Fruit fly (Drosophila melanogaster): ENCODE results near the gene santa-maria.

The santa-maria gene

dm6 chr2L:7495987-7496503 is 45.0 kb upstream of the santa-maria start, which contains the start of gene Ziz (continued):
- TF ChIP-seq bbx (GFP tag; IDR thresholded peaks at IDR 0.05; ENCODE audit: partially characterized antibody), result peak; percentile 81
- no peak for TF ChIP-seq CG8944 (GFP tag; optimal IDR thresholded peaks at IDR 0.05)
- TF ChIP-seq CG11723 (GFP tag; optimal IDR thresholded peaks at IDR 0.05), result peak; percentile 29
- TF ChIP-seq Ets65A (GFP tag), result peak; percentile 82
- TF ChIP-seq CrebB (tag; optimal IDR thresholded peaks at IDR 0.05), result peak; percentile 34
- TF ChIP-seq Mes4 (GFP tag; optimal IDR thresholded peaks at IDR 0.05), result no peak
- peak in 1 of 2 experiments; percentile 6 for TF ChIP-seq tll (GFP tag; optimal IDR thresholded peaks at IDR 0.05)
- no peak for TF ChIP-seq Oli (tag; optimal IDR thresholded peaks at IDR 0.05)
- TF ChIP-seq br (optimal IDR thresholded peaks at IDR 0.05), result no peak
- TF ChIP-seq ci (GFP tag; IDR thresholded peaks at IDR 0.05), result peak; percentile 79; the same call in 2 of the 3 replicates
- TF ChIP-seq CG1602 (GFP tag; optimal IDR thresholded peaks at IDR 0.05), result no peak
- no peak for TF ChIP-seq Nf-YA (GFP tag; IDR thresholded peaks at IDR 0.05)
- TF ChIP-seq Vsx1 (GFP tag; optimal IDR thresholded peaks at IDR 0.05), result no peak
- peak; percentile 19 for TF ChIP-seq CG9609 (GFP tag; optimal IDR thresholded peaks at IDR 0.05)
- peak; percentile 70; the same call in 2 of the 3 replicates for TF ChIP-seq so (GFP tag; IDR thresholded peaks at IDR 0.05)
- TF ChIP-seq CG13123 (GFP tag; optimal IDR thresholded peaks at IDR 0.05), result no peak
- TF ChIP-seq CG17612 (GFP tag; IDR thresholded peaks at IDR 0.05), result no peak
- TF ChIP-seq CG32532 (GFP tag; IDR thresholded peaks at IDR 0.05), result peak; percentile 54
- peak; percentile 63; the same call in 1 of the 2 replicates for TF ChIP-seq CG42726 (GFP tag; IDR thresholded peaks at IDR 0.05; ENCODE audit: partially characterized antibody)
- peak; percentile 83; the same call in 1 of the 2 replicates for TF ChIP-seq rib (GFP tag; IDR thresholded peaks at IDR 0.05)
- TF ChIP-seq Hmx (GFP tag; optimal IDR thresholded peaks at IDR 0.05), result no peak
- TF ChIP-seq Nf-YC (tag; optimal IDR thresholded peaks at IDR 0.05), result peak; percentile 58
- no peak for TF ChIP-seq Trl (optimal IDR thresholded peaks at IDR 0.05)
- TF ChIP-seq Trl (GFP tag; optimal IDR thresholded peaks at IDR 0.05), result peak; percentile 30
- no peak for TF ChIP-seq CG6254 (GFP tag; optimal IDR thresholded peaks at IDR 0.05)
- no peak for TF ChIP-seq CG32767 (GFP tag; IDR thresholded peaks at IDR 0.05)
- TF ChIP-seq Optix (GFP tag; IDR thresholded peaks at IDR 0.05), result no peak
- TF ChIP-seq GATAe (GFP tag; conservative IDR thresholded peaks at IDR 0.05), result no peak
- no peak for TF ChIP-seq CG7271 (tag; optimal IDR thresholded peaks at IDR 0.05)
- no peak for TF ChIP-seq Mrtf (GFP tag; IDR thresholded peaks at IDR 0.05)
- no peak for TF ChIP-seq Neu2 (GFP tag; optimal IDR thresholded peaks at IDR 0.05; ENCODE audit: borderline replicate concordance)
- TF ChIP-seq usp (GFP tag; optimal IDR thresholded peaks at IDR 0.05), result no peak
- no peak for TF ChIP-seq CG3407 (GFP tag; optimal IDR thresholded peaks at IDR 0.05)
- TF ChIP-seq NFAT (GFP tag; IDR thresholded peaks at IDR 0.05), result peak; percentile 44; the same call in 1 of the 2 replicates
- peak; percentile 38 for TF ChIP-seq cg (GFP tag; optimal IDR thresholded peaks at IDR 0.05)
- TF ChIP-seq NC2α (GFP tag; optimal IDR thresholded peaks at IDR 0.05), result no peak
- peak; percentile 60; the same call in 1 of the 2 replicates for TF ChIP-seq amos (GFP tag; IDR thresholded peaks at IDR 0.05; ENCODE audit: partially characterized antibody)
- no peak for TF ChIP-seq CG17186 (GFP tag; optimal IDR thresholded peaks at IDR 0.05)
- TF ChIP-seq org-1 (GFP tag; optimal IDR thresholded peaks at IDR 0.05), result no peak
- TF ChIP-seq Usf (GFP tag; optimal IDR thresholded peaks at IDR 0.05), result no peak
- no peak for TF ChIP-seq CG16863 (GFP tag; optimal IDR thresholded peaks at IDR 0.05)
- TF ChIP-seq CG17912 (GFP tag; optimal IDR thresholded peaks at IDR 0.05), result no peak
- peak; percentile 76 for TF ChIP-seq CG10267 (tag; optimal IDR thresholded peaks at IDR 0.05)
- no peak for TF ChIP-seq CG18599 (GFP tag; optimal IDR thresholded peaks at IDR 0.05)
- TF ChIP-seq CG4424 (GFP tag; optimal IDR thresholded peaks at IDR 0.05), result peak; percentile 12
- no peak for TF ChIP-seq CG12104 (GFP tag; optimal IDR thresholded peaks at IDR 0.05)
- no peak for TF ChIP-seq Xbp1 (GFP tag; optimal IDR thresholded peaks at IDR 0.05)
